Worm (Caenorhabditis elegans) whole organism, L3 larva: ENCODE results near the gene nspd-3.

Experiments
- R02D3.7 ChIP-seq: fragments of 150-350 bp; optimal IDR thresholded peaks from 2 replicates; lab custom pipeline; 2014; ENCODE audit warnings: missing biosample characterization, missing genetic modification characterization
- aly-2 ChIP-seq: fragments of 150-350 bp; optimal IDR thresholded peaks from 2 replicates; lab custom pipeline; 2014; ENCODE audit warnings: missing biosample characterization, missing genetic modification characterization
- ama-1 ChIP-seq: fragments of 150-350 bp; optimal IDR thresholded peaks from 2 replicates; lab custom pipeline; 2018
- ceh-16 ChIP-seq: sonication (generic microtip); optimal IDR thresholded peaks from 2 replicates; lab custom pipeline; 2017; ENCODE audit warnings: missing biosample characterization, missing genetic modification characterization
- ceh-28 ChIP-seq: fragments of 150-350 bp; optimal IDR thresholded peaks from 2 replicates; lab custom pipeline; 2014; ENCODE audit warnings: missing biosample characterization, missing genetic modification reagents, missing genetic modification characterization
- ceh-9 ChIP-seq: sonication (generic microtip); optimal IDR thresholded peaks from 2 replicates; lab custom pipeline; 2018; ENCODE audit warnings: missing biosample characterization, missing genetic modification characterization
- egl-5 ChIP-seq: fragments of 150-350 bp; optimal IDR thresholded peaks from 2 replicates; lab custom pipeline; 2017; ENCODE audit warnings: missing biosample characterization, missing genetic modification reagents, missing genetic modification characterization, inconsistent platforms
- elt-2 ChIP-seq: sonication (generic microtip); optimal IDR thresholded peaks from 2 replicates; lab custom pipeline; 2016; ENCODE audit warnings: missing genetic modification reagents, mild to moderate bottlenecking, missing genetic modification characterization, missing compliant biosample characterization
- elt-3 ChIP-seq, 3 experiments: fragments of 150-350 bp in 1 of 3; sonication (generic microtip) in 2 of 3; optimal IDR thresholded peaks; 2 replicates in 2 of 3; 4 replicates in 1 of 3; lab custom pipeline; 2014 to 2017; ENCODE audit warnings: missing biosample characterization in 3 of 3, missing genetic modification characterization in 3 of 3
- eor-1 ChIP-seq, 2 experiments: fragments of 150-350 bp; optimal IDR thresholded peaks; 2 replicates each; lab custom pipeline; 2014 to 2018; ENCODE audit warnings: missing biosample characterization in 2 of 2, missing genetic modification characterization in 2 of 2
- fkh-10 ChIP-seq: sonication (generic microtip); optimal IDR thresholded peaks from 2 replicates; lab custom pipeline; 2017; ENCODE audit warnings: missing biosample characterization, missing genetic modification reagents, missing genetic modification characterization
- fos-1 ChIP-seq: fragments of 150-350 bp; optimal IDR thresholded peaks from 2 replicates; lab custom pipeline; 2014; ENCODE audit warnings: missing biosample characterization, missing genetic modification characterization
- hmg-11 ChIP-seq: sonication (generic microtip); optimal IDR thresholded peaks from 2 replicates; lab custom pipeline; 2016; ENCODE audit warnings: missing genetic modification characterization, missing compliant biosample characterization
- jun-1 ChIP-seq: fragments of 150-350 bp; optimal IDR thresholded peaks from 2 replicates; lab custom pipeline; 2014; ENCODE audit warnings: missing biosample characterization, missing genetic modification reagents, missing genetic modification characterization
- lin-39 ChIP-seq: fragments of 150-350 bp; optimal IDR thresholded peaks from 2 replicates; lab custom pipeline; 2018; ENCODE audit warnings: missing biosample characterization, missing genetic modification reagents, missing genetic modification characterization
- lsy-12 ChIP-seq: sonication (generic microtip); optimal IDR thresholded peaks from 2 replicates; lab custom pipeline; 2016; ENCODE audit warnings: mild to moderate bottlenecking, missing genetic modification characterization, missing compliant biosample characterization
- mdl-1 ChIP-seq: fragments of 150-350 bp; optimal IDR thresholded peaks from 2 replicates; lab custom pipeline; 2014; ENCODE audit warnings: missing biosample characterization, missing genetic modification characterization
- nfya-1 ChIP-seq: sonication (generic microtip); optimal IDR thresholded peaks from 2 replicates; lab custom pipeline; 2017; ENCODE audit warnings: missing genetic modification characterization, mild to moderate bottlenecking, missing compliant biosample characterization, antibody characterized with exemption, moderate library complexity; ENCODE audit not compliant: insufficient read depth
- nhr-23 ChIP-seq: fragments of 150-350 bp; optimal IDR thresholded peaks from 2 replicates; lab custom pipeline; 2014; ENCODE audit warnings: missing biosample characterization, missing genetic modification reagents, missing genetic modification characterization
- nhr-237 ChIP-seq: fragments of 150-350 bp; optimal IDR thresholded peaks from 2 replicates; lab custom pipeline; 2014; ENCODE audit warnings: missing biosample characterization, missing genetic modification characterization
- nhr-25 ChIP-seq: sonication (generic microtip); optimal IDR thresholded peaks from 2 replicates; lab custom pipeline; 2017; ENCODE audit warnings: missing biosample characterization, missing genetic modification characterization
- nhr-67 ChIP-seq: fragments of 150-350 bp; optimal IDR thresholded peaks from 2 replicates; lab custom pipeline; 2014; ENCODE audit warnings: missing biosample characterization, missing genetic modification characterization
- sea-2 ChIP-seq: fragments of 150-350 bp; sonication (generic microtip); optimal IDR thresholded peaks from 4 replicates; lab custom pipeline; 2014; ENCODE audit warnings: missing biosample characterization, missing genetic modification reagents, missing genetic modification characterization
- skn-1 ChIP-seq: fragments of 150-350 bp; optimal IDR thresholded peaks from 2 replicates; lab custom pipeline; 2014; ENCODE audit warnings: missing biosample characterization, missing genetic modification characterization
- snpc-4 ChIP-seq: fragments of 150-350 bp; optimal IDR thresholded peaks from 2 replicates; lab custom pipeline; 2014; ENCODE audit warnings: missing biosample characterization, missing genetic modification characterization
- tbx-2 ChIP-seq: sonication (generic microtip); optimal IDR thresholded peaks from 2 replicates; lab custom pipeline; 2016; ENCODE audit warnings: mild to moderate bottlenecking, missing genetic modification characterization, missing compliant biosample characterization
- unc-62 ChIP-seq: fragments of 150-350 bp; sonication (generic microtip); optimal IDR thresholded peaks from 4 replicates; lab custom pipeline; 2014; ENCODE audit warnings: missing biosample characterization, missing genetic modification reagents, missing genetic modification characterization
- ztf-11 ChIP-seq: fragments of 150-350 bp; optimal IDR thresholded peaks from 2 replicates; lab custom pipeline; 2014; ENCODE audit warnings: missing biosample characterization, missing genetic modification characterization
- ztf-4 ChIP-seq: fragments of 150-350 bp; optimal IDR thresholded peaks from 2 replicates; lab custom pipeline; 2014; ENCODE audit warnings: missing biosample characterization, missing genetic modification characterization

The nspd-3 gene

ce11 chrIV:5157226-5157625, 5.6 kb downstream of the nspd-3 start, which contains the start of gene C24D10.49:
Gene C24D10.49, minus strand, starts transcription at chrIV:5157326.
- TF ChIP-seq skn-1 (no peak), ztf-11 (no peak), mdl-1 (tag; lab: Kevin White, UChicago) (no peak), hmg-11 (no peak), jun-1 (tag; lab: Kevin White, UChicago) (no peak), nhr-25 (no peak)

- TF ChIP-seq mdl-1 (tag; lab: Kevin White, UChicago): no peak
- no peak for TF ChIP-seq egl-5
- no peak for TF ChIP-seq nhr-237 (tag; lab: Kevin White, UChicago)
- no peak for TF ChIP-seq nhr-67
- no peak for TF ChIP-seq sea-2 (GFP tag; lab: Kevin White, UChicago)
- no peak for TF ChIP-seq skn-1
- TF ChIP-seq ama-1 (lab: Kevin White, UChicago): no peak
- TF ChIP-seq nhr-23 (tag; lab: Kevin White, UChicago): no peak
- no peak for TF ChIP-seq nfya-1 (tag; lab: Kevin White, UChicago)
- no peak for TF ChIP-seq ceh-16 (tag; lab: Kevin White, UChicago)
- TF ChIP-seq fos-1 (tag; lab: Kevin White, UChicago): no peak
Observed at ce11 chrIV:5152391-5152790, 10.4 kb downstream of the nspd-3 start, which contains the start of gene soc-2. Gene soc-2, minus strand, starts transcription at chrIV:5152491.

ce11 chrIV:5149793-5150192, 13.0 kb downstream of the nspd-3 start, which contains the start of gene C24D10.5:
Gene C24D10.5, plus strand, starts transcription at chrIV:5150093.
- TF ChIP-seq nhr-23 (tag; lab: Kevin White, UChicago) (no peak), ceh-28 (no peak), jun-1 (tag; lab: Kevin White, UChicago) (no peak), egl-5 (no peak), mdl-1 (tag; lab: Kevin White, UChicago) (no peak), fkh-10 (GFP tag; lab: Kevin White, UChicago) (no peak)

- TF ChIP-seq unc-62 (GFP tag; lab: Kevin White, UChicago): no peak
- no peak for TF ChIP-seq nhr-25
- TF ChIP-seq lsy-12 (tag; lab: Kevin White, UChicago): no peak
- TF ChIP-seq elt-3 (tag; optimal IDR thresholded peaks at IDR 0.05; lab: Kevin White, UChicago): peak in 1 of 3 experiments; percentile 28
- no peak for TF ChIP-seq ztf-4 (tag; lab: Kevin White, UChicago)
Observed at ce11 chrIV:5139972-5140371, 22.9 kb downstream of the nspd-3 start.

ce11 chrIV:5139189-5139588, 23.7 kb downstream of the nspd-3 start:
- TF ChIP-seq fkh-10 (GFP tag; lab: Kevin White, UChicago): peak; percentile 52
- no peak for TF ChIP-seq ztf-4 (tag; lab: Kevin White, UChicago)

- TF ChIP-seq R02D3.7 (tag; lab: Kevin White, UChicago) (no peak), nfya-1 (tag; lab: Kevin White, UChicago) (peak; percentile 43), tbx-2 (tag; lab: Kevin White, UChicago) (no peak), ztf-4 (tag; lab: Kevin White, UChicago) (no peak), ama-1 (lab: Kevin White, UChicago) (peak; percentile 13), lin-39 (peak; percentile 43), aly-2 (tag; lab: Kevin White, UChicago) (no peak), fkh-10 (GFP tag; lab: Kevin White, UChicago) (peak; percentile 90)
Observed at ce11 chrIV:5137809-5138208, 25.0 kb downstream of the nspd-3 start.

- no peak for TF ChIP-seq eor-1 (tag; optimal IDR thresholded peaks at IDR 0.05; lab: Kevin White, UChicago)
- peak; percentile 41 for TF ChIP-seq nhr-25
- peak; percentile 63 for TF ChIP-seq nhr-23 (tag; lab: Kevin White, UChicago)
Observed at ce11 chrIV:5136523-5136922, 26.3 kb downstream of the nspd-3 start.

- no peak for TF ChIP-seq snpc-4 (tag; lab: Kevin White, UChicago)
- TF ChIP-seq nhr-25: peak; percentile 59
- no peak for TF ChIP-seq ceh-9 (tag; lab: Kevin White, UChicago)
- peak; percentile 5 for TF ChIP-seq ama-1 (lab: Kevin White, UChicago)
- TF ChIP-seq eor-1 (tag; optimal IDR thresholded peaks at IDR 0.05; lab: Kevin White, UChicago): no peak
- TF ChIP-seq elt-2 (tag; lab: Kevin White, UChicago): no peak
- TF ChIP-seq nhr-23 (tag; lab: Kevin White, UChicago): peak; percentile 25
- TF ChIP-seq, all 47 proteins: peak for 3
Observed at ce11 chrIV:5134798-5135197, 28.0 kb downstream of the nspd-3 start.
